Worm (Caenorhabditis elegans): Measurements from ENCODE around the gene nhr-208.

The nhr-208 gene

DNA sequence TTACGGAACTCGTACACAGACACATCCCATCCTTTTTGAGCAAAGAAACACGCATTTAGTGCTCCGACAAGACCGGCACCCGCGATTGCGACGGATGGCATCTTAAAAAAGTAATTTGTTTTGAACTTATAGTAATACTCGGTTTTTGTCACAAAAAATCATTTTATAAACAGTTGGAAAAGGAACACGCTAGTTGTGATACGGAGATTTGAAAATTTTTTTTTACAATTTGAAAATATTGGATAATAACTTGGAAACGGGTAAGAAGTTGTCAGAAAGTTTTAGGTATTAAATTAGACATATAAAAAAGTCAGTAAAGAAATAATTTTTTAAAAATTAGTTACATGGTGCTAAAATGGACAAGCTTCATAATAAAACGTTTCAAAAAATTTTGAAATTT, 23.7 kb upstream of the nhr-208 start, which contains the start of gene kmo-1:
Gene kmo-1, minus strand, starts transcription at position 101 of the 400 bp plus-strand sequence.
- TF ChIP-seq bed-3 (GFP tag; optimal IDR thresholded peaks at IDR 0.05) (no peak), ceh-39 (tag; optimal IDR thresholded peaks at IDR 0.05) (no peak), elt-1 (tag; optimal IDR thresholded peaks at IDR 0.05; ENCODE audit: borderline replicate concordance, insufficient read depth) (no peak), unc-39 (tag; optimal IDR thresholded peaks at IDR 0.05) (no peak), flh-1 (GFP tag; optimal IDR thresholded peaks at IDR 0.05) (no peak), nhr-76 (tag; optimal IDR thresholded peaks at IDR 0.05) (no peak), mab-5 (tag; optimal IDR thresholded peaks at IDR 0.05) (no peak), cnd-1 (tag; optimal IDR thresholded peaks at IDR 0.05) (no peak), ceh-43 (GFP tag; optimal IDR thresholded peaks at IDR 0.05) (no peak), unc-120 (tag; optimal IDR thresholded peaks at IDR 0.05; ENCODE audit: poor library complexity, severe bottlenecking) (no peak), ham-2 (GFP tag; optimal IDR thresholded peaks at IDR 0.05) (no peak), M03D4.4 (tag; optimal IDR thresholded peaks at IDR 0.05) (no peak), nhr-237 (tag; optimal IDR thresholded peaks at IDR 0.05) (no peak), mep-1 (tag; optimal IDR thresholded peaks at IDR 0.05) (no peak), ces-1 (GFP tag; optimal IDR thresholded peaks at IDR 0.05) (no peak), sem-2 (GFP tag; optimal IDR thresholded peaks at IDR 0.05) (no peak), unc-62 (GFP tag; optimal IDR thresholded peaks at IDR 0.05) (no peak)

DNA sequence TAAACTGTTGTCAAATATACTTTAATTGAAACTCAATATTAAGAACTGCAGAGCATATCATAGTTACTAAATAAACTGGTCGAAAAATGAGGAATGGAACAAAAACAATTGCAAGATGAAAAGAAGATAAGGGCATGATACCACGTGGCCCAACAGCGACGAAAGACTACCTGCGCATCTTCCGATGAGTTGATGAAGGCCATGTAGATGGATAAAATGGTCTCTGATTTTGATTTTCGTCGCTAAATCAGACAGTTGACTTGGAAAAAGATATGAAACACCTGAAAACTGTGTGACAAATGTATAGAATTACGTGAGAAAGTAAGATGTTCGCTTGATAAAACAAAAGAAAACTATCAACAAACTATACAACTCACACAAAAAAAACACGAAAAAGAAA, 22.6 kb upstream of the nhr-208 start:
- TF ChIP-seq ceh-43 (GFP tag; optimal IDR thresholded peaks at IDR 0.05): no peak
- TF ChIP-seq zip-8 (tag; optimal IDR thresholded peaks at IDR 0.05): no peak
- TF ChIP-seq cnd-1 (tag; optimal IDR thresholded peaks at IDR 0.05): no peak
- no peak for TF ChIP-seq pha-4 (tag; optimal IDR thresholded peaks at IDR 0.05)
- TF ChIP-seq unc-62 (GFP tag; optimal IDR thresholded peaks at IDR 0.05): no peak
- TF ChIP-seq hlh-1 (tag; optimal IDR thresholded peaks at IDR 0.05): no peak
- TF ChIP-seq flh-1 (GFP tag; optimal IDR thresholded peaks at IDR 0.05): no peak
- TF ChIP-seq lsy-2 (tag; optimal IDR thresholded peaks at IDR 0.05): no peak
- TF ChIP-seq ceh-39 (tag; optimal IDR thresholded peaks at IDR 0.05): no peak
- no peak for TF ChIP-seq nhr-76 (tag; optimal IDR thresholded peaks at IDR 0.05)
- TF ChIP-seq unc-120 (tag; optimal IDR thresholded peaks at IDR 0.05; ENCODE audit: poor library complexity, severe bottlenecking): no peak
- no peak for TF ChIP-seq tbx-8 (GFP tag; optimal IDR thresholded peaks at IDR 0.05)
- no peak for TF ChIP-seq unc-39 (tag; optimal IDR thresholded peaks at IDR 0.05)
- TF ChIP-seq sem-2 (GFP tag; optimal IDR thresholded peaks at IDR 0.05): no peak
- no peak for TF ChIP-seq ceh-83 (GFP tag; optimal IDR thresholded peaks at IDR 0.05)
- TF ChIP-seq elt-3 (tag; optimal IDR thresholded peaks at IDR 0.05): no peak

DNA sequence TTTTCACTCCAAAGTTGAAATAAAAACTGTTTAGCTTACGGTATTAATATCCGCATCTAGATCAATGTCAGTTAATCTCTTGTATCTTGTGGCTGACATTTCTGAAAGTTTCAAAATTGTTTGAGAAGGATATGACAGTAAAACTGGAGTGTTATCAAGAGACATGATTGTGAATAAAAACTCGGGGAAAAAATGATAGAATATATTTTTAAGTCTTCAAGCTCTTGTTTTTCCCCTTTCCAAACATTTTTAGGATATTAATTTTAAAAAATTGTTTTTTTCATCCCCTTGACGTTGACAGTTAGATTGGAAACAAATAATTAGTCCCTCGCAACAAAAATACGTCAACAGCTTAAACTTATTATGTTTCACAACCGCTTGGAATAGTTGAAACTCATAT, 19.2 kb upstream of the nhr-208 start, which contains the start of gene R07B7.6:
Gene R07B7.6, minus strand, starts transcription at position 101 of the 400 bp plus-strand sequence.
- no peak for TF ChIP-seq flh-1 (GFP tag; optimal IDR thresholded peaks at IDR 0.05)
- TF ChIP-seq tbx-8 (GFP tag; optimal IDR thresholded peaks at IDR 0.05): no peak
- TF ChIP-seq blmp-1 (tag; optimal IDR thresholded peaks at IDR 0.05): no peak
- TF ChIP-seq M03D4.4 (tag; optimal IDR thresholded peaks at IDR 0.05): no peak
- no peak for TF ChIP-seq nhr-12 (tag; optimal IDR thresholded peaks at IDR 0.05)
- no peak for TF ChIP-seq snpc-4 (tag; optimal IDR thresholded peaks at IDR 0.05)
- no peak for TF ChIP-seq mab-5 (tag; optimal IDR thresholded peaks at IDR 0.05)
- no peak for TF ChIP-seq drap-1 (GFP tag; optimal IDR thresholded peaks at IDR 0.05)
- TF ChIP-seq ces-1 (GFP tag; optimal IDR thresholded peaks at IDR 0.05): no peak

DNA sequence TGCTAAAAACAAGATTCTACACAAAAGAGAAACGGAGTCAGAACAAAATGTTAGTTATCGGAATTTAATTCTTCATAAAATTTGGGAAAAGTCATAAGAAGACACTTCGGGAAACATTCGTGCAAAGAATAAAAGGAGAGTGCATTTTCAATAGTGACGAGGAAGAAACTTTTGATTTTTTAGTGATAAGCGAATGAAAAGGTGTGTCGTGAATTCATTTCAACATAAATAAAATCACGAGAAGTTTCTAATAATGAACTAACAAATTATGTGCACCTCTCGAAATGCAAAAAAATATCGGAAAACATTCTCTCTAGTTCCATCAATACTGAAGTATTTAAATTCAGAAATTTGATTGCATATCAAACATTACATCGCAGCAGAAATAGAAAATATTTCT, 18.1 kb upstream of the nhr-208 start:
- no peak for TF ChIP-seq elt-3 (tag; optimal IDR thresholded peaks at IDR 0.05)
- no peak for TF ChIP-seq sem-2 (GFP tag; optimal IDR thresholded peaks at IDR 0.05)
- TF ChIP-seq lin-32 (GFP tag; optimal IDR thresholded peaks at IDR 0.05): no peak
- no peak for TF ChIP-seq unc-62 (GFP tag; optimal IDR thresholded peaks at IDR 0.05)
- TF ChIP-seq ces-1 (GFP tag; optimal IDR thresholded peaks at IDR 0.05): no peak
- no peak for TF ChIP-seq blmp-1 (tag; optimal IDR thresholded peaks at IDR 0.05)
- no peak for TF ChIP-seq unc-39 (tag; optimal IDR thresholded peaks at IDR 0.05)
- TF ChIP-seq nhr-2 (tag; optimal IDR thresholded peaks at IDR 0.05): no peak
- TF ChIP-seq nhr-237 (tag; optimal IDR thresholded peaks at IDR 0.05): no peak
- TF ChIP-seq mab-5 (tag; optimal IDR thresholded peaks at IDR 0.05): no peak

DNA sequence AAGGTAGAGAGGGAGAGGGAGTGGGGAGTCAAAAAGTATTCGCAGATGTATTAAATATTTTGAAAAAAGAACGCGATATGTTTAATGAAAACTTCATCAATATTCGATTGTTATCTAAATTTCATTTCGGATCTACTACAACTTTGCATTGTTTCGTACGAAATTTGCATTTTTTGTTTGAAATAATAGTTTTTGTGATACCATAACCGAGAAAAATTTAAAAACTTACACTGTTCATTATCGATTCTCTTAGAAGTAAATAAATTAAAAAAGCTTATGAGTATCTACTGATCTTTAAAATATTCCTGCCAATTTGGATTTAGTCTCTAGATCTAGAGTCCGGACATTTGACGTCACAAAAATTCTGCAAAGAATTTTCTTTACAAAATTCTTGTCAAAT, 13.8 kb upstream of the nhr-208 start, which contains the start of gene R07B7.9:
Gene R07B7.9, minus strand, starts transcription at position 101 of the 400 bp plus-strand sequence.
- TF ChIP-seq lsy-2 (tag; optimal IDR thresholded peaks at IDR 0.05): no peak
- TF ChIP-seq nhr-2 (tag; optimal IDR thresholded peaks at IDR 0.05): no peak
- TF ChIP-seq mab-5 (tag; optimal IDR thresholded peaks at IDR 0.05): no peak
- TF ChIP-seq elt-3 (tag; optimal IDR thresholded peaks at IDR 0.05): no peak
- TF ChIP-seq unc-39 (tag; optimal IDR thresholded peaks at IDR 0.05): no peak
- no peak for TF ChIP-seq unc-120 (tag; optimal IDR thresholded peaks at IDR 0.05; ENCODE audit: poor library complexity, severe bottlenecking)
- TF ChIP-seq nhr-237 (tag; optimal IDR thresholded peaks at IDR 0.05): no peak
- TF ChIP-seq elt-1 (tag; optimal IDR thresholded peaks at IDR 0.05; ENCODE audit: borderline replicate concordance, insufficient read depth): no peak
- TF ChIP-seq tbx-8 (GFP tag; optimal IDR thresholded peaks at IDR 0.05): no peak
- TF ChIP-seq ceh-83 (GFP tag; optimal IDR thresholded peaks at IDR 0.05): no peak
- no peak for TF ChIP-seq snpc-4 (tag; optimal IDR thresholded peaks at IDR 0.05)
- no peak for TF ChIP-seq blmp-1 (tag; optimal IDR thresholded peaks at IDR 0.05)
- no peak for TF ChIP-seq nhr-12 (tag; optimal IDR thresholded peaks at IDR 0.05)
- no peak for TF ChIP-seq nhr-76 (tag; optimal IDR thresholded peaks at IDR 0.05)
- no peak for TF ChIP-seq ces-1 (GFP tag; optimal IDR thresholded peaks at IDR 0.05)
- TF ChIP-seq sem-2 (GFP tag; optimal IDR thresholded peaks at IDR 0.05): no peak
- no peak for TF ChIP-seq ztf-11 (tag; optimal IDR thresholded peaks at IDR 0.05)
- TF ChIP-seq mls-2 (tag; optimal IDR thresholded peaks at IDR 0.05): no peak

All from whole organism, mixed stage, embryonic.